Worm (Caenorhabditis elegans) whole organism, L4 larva: ENCODE results near the gene ech-6.

Source experiments
- D1046.2 ChIP-seq: fragments of 200-800 bp; sonication (Bioruptor generic); IDR thresholded peaks from 2 replicates; pipeline ENCODE4 v1.3.6; 2022; ENCODE audit warnings: missing genetic modification characterization, missing compliant biosample characterization
- F26F4.8 ChIP-seq: fragments of 200-800 bp; sonication (Bioruptor generic); conservative IDR thresholded peaks from 2 replicates; pipeline ENCODE4 v1.3.6; 2022; ENCODE audit warnings: missing genetic modification characterization, missing compliant biosample characterization
- Y105C5A.15 ChIP-seq: fragments of 200-800 bp; sonication (Bioruptor generic); IDR thresholded peaks from 2 replicates; pipeline ENCODE4 v1.3.6; 2022; ENCODE audit warnings: missing genetic modification characterization, missing compliant biosample characterization
- Y5F2A.4 ChIP-seq: fragments of 200-800 bp; sonication (Bioruptor generic); optimal IDR thresholded peaks from 2 replicates; lab custom pipeline; 2018; ENCODE audit warnings: mild to moderate bottlenecking, missing genetic modification characterization, missing compliant biosample characterization
- Y75B8A.6 ChIP-seq: fragments of 200-800 bp; sonication (Bioruptor generic); IDR thresholded peaks from 2 replicates; pipeline ENCODE4 v1.3.6; 2022; ENCODE audit warnings: missing genetic modification reagents, missing genetic modification characterization, missing compliant biosample characterization
- ZK337.2 ChIP-seq: fragments of 200-800 bp; sonication (Bioruptor generic); IDR thresholded peaks from 2 replicates; pipeline ENCODE4 v1.3.6; 2022; ENCODE audit warnings: missing genetic modification reagents, missing genetic modification characterization, missing compliant biosample characterization
- aha-1 ChIP-seq: fragments of 150-350 bp; peaks from one replicate; lab custom pipeline; 2014; ENCODE audit warnings: missing biosample characterization, missing genetic modification characterization
- aly-2 ChIP-seq: sonication (generic microtip); optimal IDR thresholded peaks from 2 replicates; lab custom pipeline; 2018; ENCODE audit warnings: missing biosample characterization, missing genetic modification characterization
- ceh-32 ChIP-seq: sonication (generic microtip); optimal IDR thresholded peaks from 2 replicates; lab custom pipeline; 2016; ENCODE audit warnings: mild to moderate bottlenecking, missing genetic modification characterization, missing compliant biosample characterization; ENCODE audit not compliant: poor library complexity
- ceh-44 ChIP-seq: fragments of 200-800 bp; sonication (Bioruptor generic); IDR thresholded peaks from 2 replicates; pipeline ENCODE4 v1.3.6; 2022; ENCODE audit warnings: missing genetic modification reagents, missing genetic modification characterization, missing compliant biosample characterization
- ceh-62 ChIP-seq: sonication (generic microtip); optimal IDR thresholded peaks from 2 replicates; lab custom pipeline; 2017; ENCODE audit warnings: missing biosample characterization, missing genetic modification characterization
- ceh-82 ChIP-seq: sonication (generic microtip); optimal IDR thresholded peaks from 2 replicates; lab custom pipeline; 2017; ENCODE audit warnings: missing biosample characterization, missing genetic modification characterization
- daf-16 ChIP-seq, 3 experiments: sonication (generic microtip); optimal IDR thresholded peaks; 2 replicates each; lab custom pipeline; 2016 to 2017; ENCODE audit warnings: missing genetic modification characterization in 3 of 3, missing genetic modification reagents in 3 of 3, mild to moderate bottlenecking in 2 of 3, missing compliant biosample characterization in 2 of 3, missing biosample characterization in 1 of 3, moderate library complexity in 1 of 3
- daf-8 ChIP-seq: fragments of 200-800 bp; sonication (Bioruptor generic); IDR thresholded peaks from 2 replicates; pipeline ENCODE4 v1.3.6; 2022; ENCODE audit warnings: missing genetic modification characterization, missing compliant biosample characterization
- dmd-6 ChIP-seq: fragments of 200-800 bp; sonication (Bioruptor generic); IDR thresholded peaks from 2 replicates; pipeline ENCODE4 v1.3.6; 2022; ENCODE audit warnings: missing genetic modification reagents, missing genetic modification characterization, missing compliant biosample characterization
- dmd-8 ChIP-seq: fragments of 200-800 bp; sonication (Bioruptor generic); IDR thresholded peaks from 2 replicates; pipeline ENCODE4 v1.3.6; 2022; ENCODE audit warnings: missing genetic modification characterization, missing compliant biosample characterization
- dmd-9 ChIP-seq: fragments of 200-800 bp; sonication (Bioruptor generic); IDR thresholded peaks from 2 replicates; pipeline ENCODE4 v1.3.6; 2022; ENCODE audit warnings: missing genetic modification reagents, missing genetic modification characterization, missing compliant biosample characterization
- duxl-1 ChIP-seq: sonication (generic microtip); optimal IDR thresholded peaks from 2 replicates; lab custom pipeline; 2016; ENCODE audit warnings: mild to moderate bottlenecking, missing genetic modification characterization, moderate library complexity, missing compliant biosample characterization; ENCODE audit not compliant: poor library complexity
- dve-1 ChIP-seq: sonication (generic microtip); optimal IDR thresholded peaks from 2 replicates; lab custom pipeline; 2017; ENCODE audit warnings: antibody characterized with exemption, mild to moderate bottlenecking, missing genetic modification characterization, missing compliant biosample characterization; ENCODE audit not compliant: insufficient read depth
- egl-27 ChIP-seq: sonication (generic microtip); optimal IDR thresholded peaks from 3 replicates; lab custom pipeline; 2017; ENCODE audit warnings: missing biosample characterization, missing genetic modification reagents, missing genetic modification characterization
- fkh-10 ChIP-seq: fragments of 150-350 bp; optimal IDR thresholded peaks from 2 replicates; lab custom pipeline; 2014; ENCODE audit warnings: missing biosample characterization, missing genetic modification reagents, missing genetic modification characterization
- fos-1 ChIP-seq: fragments of 150-350 bp; optimal IDR thresholded peaks from 2 replicates; lab custom pipeline; 2014; ENCODE audit warnings: missing biosample characterization, missing genetic modification characterization
- hlh-30 ChIP-seq: sonication (generic microtip); optimal IDR thresholded peaks from 2 replicates; lab custom pipeline; 2017; ENCODE audit warnings: antibody characterized with exemption, mild to moderate bottlenecking, missing genetic modification characterization, missing compliant biosample characterization; ENCODE audit not compliant: insufficient read depth
- lin-13 ChIP-seq: fragments of 150-350 bp; optimal IDR thresholded peaks from 2 replicates; lab custom pipeline; 2014; ENCODE audit warnings: missing biosample characterization, missing genetic modification reagents, missing genetic modification characterization
- lin-15B ChIP-seq: fragments of 150-350 bp; sonication (generic microtip); optimal IDR thresholded peaks from 3 replicates; lab custom pipeline; 2014; ENCODE audit warnings: missing biosample characterization, missing genetic modification characterization
- lsy-2 ChIP-seq, 2 experiments: fragments of 150-350 bp in 1 of 2; sonication (generic microtip) in 1 of 2; optimal IDR thresholded peaks; 2 replicates each; lab custom pipeline; 2014 to 2017; ENCODE audit warnings: missing biosample characterization in 2 of 2, missing genetic modification characterization in 2 of 2
- madf-5 ChIP-seq, 2 experiments: fragments of 200-800 bp; sonication (Bioruptor generic); IDR thresholded peaks; 2 replicates each; pipeline ENCODE4 v1.3.6; 2022; ENCODE audit warnings: missing compliant biosample characterization in 2 of 2, missing genetic modification characterization in 2 of 2
- mdl-1 ChIP-seq, 2 experiments: fragments of 150-350 bp in 1 of 2; sonication (generic microtip) in 1 of 2; optimal IDR thresholded peaks; 2 replicates each; lab custom pipeline; 2014 to 2017; ENCODE audit warnings: missing biosample characterization in 2 of 2, missing genetic modification characterization in 2 of 2
- mep-1 ChIP-seq: fragments of 150-350 bp; sonication (generic microtip); optimal IDR thresholded peaks from 3 replicates; lab custom pipeline; 2014; ENCODE audit warnings: missing biosample characterization, missing genetic modification characterization
- mxl-2 ChIP-seq: fragments of 200-800 bp; sonication (Bioruptor generic); conservative IDR thresholded peaks from 2 replicates; pipeline ENCODE4 v1.3.6; 2022; ENCODE audit warnings: missing genetic modification reagents, missing genetic modification characterization, missing compliant biosample characterization
- nhr-10 ChIP-seq: fragments of 150-350 bp; optimal IDR thresholded peaks from 2 replicates; lab custom pipeline; 2014; ENCODE audit warnings: missing biosample characterization, missing genetic modification characterization
- nhr-102 ChIP-seq: sonication (generic microtip); optimal IDR thresholded peaks from 2 replicates; lab custom pipeline; 2016; ENCODE audit warnings: mild to moderate bottlenecking, missing genetic modification characterization, moderate library complexity, missing compliant biosample characterization
- nhr-11 ChIP-seq: fragments of 150-350 bp; optimal IDR thresholded peaks from 2 replicates; lab custom pipeline; 2014; ENCODE audit warnings: missing biosample characterization, missing genetic modification characterization
- nhr-111 ChIP-seq: fragments of 200-800 bp; sonication (Bioruptor generic); optimal IDR thresholded peaks from 2 replicates; lab custom pipeline; 2018; ENCODE audit warnings: mild to moderate bottlenecking, missing genetic modification characterization, missing compliant biosample characterization
- nhr-28 ChIP-seq: fragments of 150-350 bp; optimal IDR thresholded peaks from 2 replicates; lab custom pipeline; 2014; ENCODE audit warnings: missing biosample characterization, missing genetic modification characterization
- nhr-6 ChIP-seq: fragments of 150-350 bp; optimal IDR thresholded peaks from 2 replicates; lab custom pipeline; 2014; ENCODE audit warnings: missing biosample characterization, missing genetic modification characterization
- pha-4 ChIP-seq, 2 experiments: fragments of 150-350 bp in 1 of 2; fragments of 200-800 bp in 1 of 2; sonication (Bioruptor generic) in 1 of 2; IDR thresholded peaks in 1 of 2; optimal IDR thresholded peaks in 1 of 2; 2 replicates each; pipeline versions ENCODE4 v1.3.6 to Lab custom; 2014 to 2022; ENCODE audit warnings: missing genetic modification characterization in 2 of 2, missing genetic modification reagents in 2 of 2, missing biosample characterization in 1 of 2, missing compliant biosample characterization in 1 of 2
- php-3 ChIP-seq: fragments of 200-800 bp; sonication (Bioruptor generic); IDR thresholded peaks from 2 replicates; pipeline ENCODE4 v1.3.6; 2022; ENCODE audit warnings: missing genetic modification reagents, missing genetic modification characterization, missing compliant biosample characterization
- rbr-2 ChIP-seq: sonication (generic microtip); optimal IDR thresholded peaks from 2 replicates; lab custom pipeline; 2016; ENCODE audit warnings: missing genotype, missing genetic modification characterization, missing compliant biosample characterization
- saeg-2 ChIP-seq: fragments of 200-800 bp; sonication (Bioruptor generic); IDR thresholded peaks from 2 replicates; pipeline ENCODE4 v1.3.6; 2022; ENCODE audit warnings: missing genetic modification reagents, missing genetic modification characterization, missing compliant biosample characterization
- sdz-12 ChIP-seq: fragments of 200-800 bp; sonication (Bioruptor generic); optimal IDR thresholded peaks from 2 replicates; lab custom pipeline; 2018; ENCODE audit warnings: mild to moderate bottlenecking, missing genetic modification characterization, missing compliant biosample characterization
- set-16 ChIP-seq: fragments of 200-800 bp; sonication (Bioruptor generic); IDR thresholded peaks from 2 replicates; pipeline ENCODE4 v1.3.6; 2022; ENCODE audit warnings: missing genetic modification reagents, missing genetic modification characterization, missing compliant biosample characterization
- snpc-1.2 ChIP-seq: fragments of 200-800 bp; sonication (Bioruptor generic); IDR thresholded peaks from 2 replicates; pipeline ENCODE4 v1.3.6; 2022; ENCODE audit warnings: missing genetic modification reagents, missing genetic modification characterization, missing compliant biosample characterization
- snpc-4 ChIP-seq: fragments of 150-350 bp; optimal IDR thresholded peaks from 2 replicates; lab custom pipeline; 2014; ENCODE audit warnings: missing biosample characterization, missing genetic modification characterization
- unc-130 ChIP-seq: sonication (generic microtip); optimal IDR thresholded peaks from 2 replicates; lab custom pipeline; 2016; ENCODE audit warnings: missing genetic modification reagents, missing genetic modification characterization, missing compliant biosample characterization
- vab-7 ChIP-seq: fragments of 200-800 bp; sonication (Bioruptor generic); IDR thresholded peaks from 2 replicates; pipeline ENCODE4 v1.3.6; 2022; ENCODE audit warnings: missing genetic modification reagents, missing genetic modification characterization, missing compliant biosample characterization
- zfp-2 ChIP-seq: sonication (generic microtip); optimal IDR thresholded peaks from 2 replicates; lab custom pipeline; 2016; ENCODE audit warnings: mild to moderate bottlenecking, missing genetic modification characterization, missing compliant biosample characterization
- zfp-3 ChIP-seq: fragments of 200-800 bp; sonication (Bioruptor generic); conservative IDR thresholded peaks from 2 replicates; pipeline ENCODE4 v1.3.6; 2022; ENCODE audit warnings: missing genetic modification reagents, missing genetic modification characterization, missing compliant biosample characterization
- zip-11 ChIP-seq: fragments of 200-800 bp; sonication (Bioruptor generic); IDR thresholded peaks from 2 replicates; pipeline ENCODE4 v1.3.6; 2022; ENCODE audit warnings: missing genetic modification characterization, missing compliant biosample characterization
- zip-2 ChIP-seq: fragments of 150-350 bp; optimal IDR thresholded peaks from 2 replicates; lab custom pipeline; 2014; ENCODE audit warnings: missing biosample characterization, missing genetic modification characterization
- ztf-11 ChIP-seq: fragments of 150-350 bp; optimal IDR thresholded peaks from 2 replicates; lab custom pipeline; 2014; ENCODE audit warnings: missing biosample characterization, missing genetic modification characterization

The ech-6 gene

DNA sequence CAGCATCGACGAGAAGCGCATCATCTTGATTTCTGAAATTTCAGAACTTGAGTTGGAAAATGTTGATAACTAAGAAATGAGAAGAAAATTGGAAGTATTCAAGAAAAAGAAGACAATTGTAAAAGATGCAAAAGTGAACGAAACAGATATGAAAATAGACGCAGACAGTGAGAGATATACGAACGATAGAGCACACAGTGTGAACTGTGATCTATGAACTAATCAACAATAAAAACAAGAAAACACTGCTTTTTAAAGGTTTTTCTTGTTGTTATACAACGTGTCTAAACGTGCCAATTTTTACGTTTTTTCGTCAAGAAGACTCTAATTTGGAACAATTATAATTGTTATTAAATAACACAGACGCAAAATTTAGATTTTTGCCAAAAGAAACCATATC is at the start of gene ech-6:
ech-6 (minus strand) TSS at position 32 of the 400 bp plus-strand sequence.
- no peak for TF ChIP-seq rbr-2 (tag; lab: Kevin White, UChicago)
- no peak for TF ChIP-seq mxl-2 (GFP tag; lab: Robert Waterston, UW)
- TF ChIP-seq lin-15B (tag; lab: Kevin White, UChicago) = no peak
- no peak for TF ChIP-seq ceh-82 (tag; lab: Kevin White, UChicago)
- no peak for TF ChIP-seq fkh-10
- no peak for TF ChIP-seq ZK337.2
- no peak for TF ChIP-seq nhr-6 (tag; lab: Kevin White, UChicago)
- TF ChIP-seq lsy-2 (tag; optimal IDR thresholded peaks at IDR 0.05; lab: Kevin White, UChicago) = peak in 1 of 2 experiments; percentile 71
- peak; percentile 11 for TF ChIP-seq nhr-28
- no peak for TF ChIP-seq snpc-4 (tag; lab: Kevin White, UChicago)
- no peak for TF ChIP-seq daf-8 (GFP tag; lab: Robert Waterston, UW)
- no peak for TF ChIP-seq duxl-1 (tag; lab: Kevin White, UChicago)
- TF ChIP-seq nhr-102 (tag; lab: Kevin White, UChicago) = peak; percentile 45
- TF ChIP-seq Y75B8A.6 (GFP tag; lab: Robert Waterston, UW) = no peak
- no peak for TF ChIP-seq aha-1 (tag; lab: Kevin White, UChicago)
- no peak for TF ChIP-seq zfp-3
- TF ChIP-seq nhr-10 (tag; lab: Kevin White, UChicago) = no peak
- TF ChIP-seq php-3 = peak; percentile 21; the same call in 1 of the 2 replicates
- TF ChIP-seq vab-7 = no peak
- TF ChIP-seq hlh-30 (tag; lab: Kevin White, UChicago) = peak; percentile 5
- no peak for TF ChIP-seq F26F4.8 (GFP tag; lab: Robert Waterston, UW)
- TF ChIP-seq dmd-8 (GFP tag; lab: Robert Waterston, UW) = no peak
- peak; percentile 8 for TF ChIP-seq mep-1 (tag; lab: Kevin White, UChicago)
- peak; percentile 72 for TF ChIP-seq dmd-6
- no peak for TF ChIP-seq saeg-2
- TF ChIP-seq aly-2 (tag; lab: Kevin White, UChicago) = no peak
- peak; percentile 83 for TF ChIP-seq dve-1
- TF ChIP-seq ceh-32 (tag; lab: Kevin White, UChicago) = no peak
- no peak for TF ChIP-seq zfp-2 (tag; lab: Kevin White, UChicago)
- TF ChIP-seq mdl-1 (tag; optimal IDR thresholded peaks at IDR 0.05; lab: Kevin White, UChicago) = no peak
- TF ChIP-seq set-16 (GFP tag; lab: Robert Waterston, UW) = no peak
- TF ChIP-seq fos-1 (tag; lab: Kevin White, UChicago) = no peak
- TF ChIP-seq Y5F2A.4 = no peak
- no peak for TF ChIP-seq unc-130 (GFP tag; lab: Kevin White, UChicago)
- TF ChIP-seq snpc-1.2 (GFP tag; lab: Robert Waterston, UW) = no peak
- no peak for TF ChIP-seq Y105C5A.15 (GFP tag; lab: Robert Waterston, UW)
- TF ChIP-seq lin-13 (GFP tag; lab: Kevin White, UChicago) = no peak
- no peak for TF ChIP-seq ceh-62 (tag; lab: Kevin White, UChicago)
- no peak for TF ChIP-seq nhr-11 (tag; lab: Kevin White, UChicago)
- no peak for TF ChIP-seq sdz-12 (GFP tag; lab: Kevin White, UChicago)
- TF ChIP-seq nhr-111 = no peak
- no peak for TF ChIP-seq zip-11 (GFP tag; lab: Robert Waterston, UW)
- no peak for TF ChIP-seq dmd-9 (GFP tag; lab: Robert Waterston, UW)
- TF ChIP-seq pha-4 (GFP tag; IDR thresholded peaks at IDR 0.05; lab: Robert Waterston, UW) = no peak
- no peak for TF ChIP-seq pha-4 (tag; optimal IDR thresholded peaks at IDR 0.05; lab: Kevin White, UChicago)
- TF ChIP-seq ztf-11 (tag; lab: Kevin White, UChicago) = no peak
- no peak for TF ChIP-seq madf-5 (GFP tag; IDR thresholded peaks at IDR 0.05; lab: Robert Waterston, UW)
- no peak for TF ChIP-seq zip-2 (tag; lab: Kevin White, UChicago)
- no peak for TF ChIP-seq egl-27
- no peak for TF ChIP-seq daf-16 (GFP tag; optimal IDR thresholded peaks at IDR 0.05; lab: Kevin White, UChicago)
- TF ChIP-seq daf-16 (tag; optimal IDR thresholded peaks at IDR 0.05; lab: Kevin White, UChicago) = peak; percentile 96
- no peak for TF ChIP-seq ceh-44 (GFP tag; lab: Robert Waterston, UW)
- TF ChIP-seq D1046.2 (GFP tag; lab: Robert Waterston, UW) = no peak
